Worm (Caenorhabditis elegans): ENCODE data around the gene col-40.
"Not testable (repeated sequence)": the region's sequence is repeated elsewhere in the genome, so short reads cannot be mapped to it uniquely, and the experiment has no call there.

col-40 gene

ce11 chrII:1071432-1071831 is 35.3 kb downstream of the col-40 start:
- TF ChIP-seq lsy-2 (tag; optimal IDR thresholded peaks at IDR 0.05) (peak; percentile 61), elt-1 (tag; optimal IDR thresholded peaks at IDR 0.05; ENCODE audit: borderline replicate concordance, insufficient read depth) (no peak)

- no peak for TF ChIP-seq unc-120 (tag; optimal IDR thresholded peaks at IDR 0.05; ENCODE audit: poor library complexity, severe bottlenecking)
- TF ChIP-seq lsy-2 (tag; optimal IDR thresholded peaks at IDR 0.05), result no peak
- TF ChIP-seq mab-5 (tag; optimal IDR thresholded peaks at IDR 0.05), result no peak
- no peak for TF ChIP-seq drap-1 (GFP tag; optimal IDR thresholded peaks at IDR 0.05)
- no peak for TF ChIP-seq nhr-2 (tag; optimal IDR thresholded peaks at IDR 0.05)
- no peak for TF ChIP-seq flh-1 (GFP tag; optimal IDR thresholded peaks at IDR 0.05)
- no peak for TF ChIP-seq ceh-83 (GFP tag; optimal IDR thresholded peaks at IDR 0.05)
- TF ChIP-seq elt-3 (tag; optimal IDR thresholded peaks at IDR 0.05), result no peak
- no peak for TF ChIP-seq ceh-39 (tag; optimal IDR thresholded peaks at IDR 0.05)
- no peak for TF ChIP-seq mep-1 (tag; optimal IDR thresholded peaks at IDR 0.05)
- TF ChIP-seq elt-1 (tag; optimal IDR thresholded peaks at IDR 0.05; ENCODE audit: borderline replicate concordance, insufficient read depth), result no peak
- TF ChIP-seq pha-4 (tag; optimal IDR thresholded peaks at IDR 0.05), result no peak
- TF ChIP-seq sptf-1 (tag; optimal IDR thresholded peaks at IDR 0.05), result no peak
- no peak for TF ChIP-seq nhr-237 (tag; optimal IDR thresholded peaks at IDR 0.05)
- TF ChIP-seq snpc-4 (tag; optimal IDR thresholded peaks at IDR 0.05), result no peak
- TF ChIP-seq ces-1 (GFP tag; optimal IDR thresholded peaks at IDR 0.05), result no peak
- no peak for TF ChIP-seq nhr-76 (tag; optimal IDR thresholded peaks at IDR 0.05)
- no peak for TF ChIP-seq hlh-1 (tag; optimal IDR thresholded peaks at IDR 0.05)
- TF ChIP-seq lin-13 (tag; optimal IDR thresholded peaks at IDR 0.05), result no peak
Measured at ce11 chrII:1070875-1071274, 35.9 kb downstream of the col-40 start, which contains the start of gene K02E7.12. K02E7.12 (plus strand) TSS chrII:1071175.

ce11 chrII:1066907-1067306 is 39.9 kb downstream of the col-40 start, which contains the start of gene K02E7.10:
K02E7.10 (minus strand) TSS chrII:1067007.
- TF ChIP-seq nhr-28 (tag; optimal IDR thresholded peaks at IDR 0.05) (no peak), pha-4 (tag; optimal IDR thresholded peaks at IDR 0.05) (no peak), mab-5 (tag; optimal IDR thresholded peaks at IDR 0.05) (no peak), sem-2 (GFP tag; optimal IDR thresholded peaks at IDR 0.05) (no peak), tbx-8 (GFP tag; optimal IDR thresholded peaks at IDR 0.05) (no peak), unc-39 (tag; optimal IDR thresholded peaks at IDR 0.05) (no peak), ceh-39 (tag; optimal IDR thresholded peaks at IDR 0.05) (no peak), hlh-1 (tag; optimal IDR thresholded peaks at IDR 0.05) (no peak), ceh-83 (GFP tag; optimal IDR thresholded peaks at IDR 0.05) (no peak), elt-1 (tag; optimal IDR thresholded peaks at IDR 0.05; ENCODE audit: borderline replicate concordance, insufficient read depth) (no peak), ham-2 (GFP tag; optimal IDR thresholded peaks at IDR 0.05) (no peak), lin-13 (tag; optimal IDR thresholded peaks at IDR 0.05) (no peak), lsy-2 (tag; optimal IDR thresholded peaks at IDR 0.05) (no peak)

- TF ChIP-seq ces-1 (GFP tag; optimal IDR thresholded peaks at IDR 0.05), result no peak
- TF ChIP-seq ceh-39 (tag; optimal IDR thresholded peaks at IDR 0.05), result no peak
- no peak for TF ChIP-seq nhr-76 (tag; optimal IDR thresholded peaks at IDR 0.05)
- no peak for TF ChIP-seq flh-1 (GFP tag; optimal IDR thresholded peaks at IDR 0.05)
- TF ChIP-seq mab-5 (tag; optimal IDR thresholded peaks at IDR 0.05), result no peak
- no peak for TF ChIP-seq blmp-1 (tag; optimal IDR thresholded peaks at IDR 0.05)
- no peak for TF ChIP-seq mls-2 (tag; optimal IDR thresholded peaks at IDR 0.05)
- no peak for TF ChIP-seq lin-13 (tag; optimal IDR thresholded peaks at IDR 0.05)
- no peak for TF ChIP-seq cnd-1 (tag; optimal IDR thresholded peaks at IDR 0.05)
- TF ChIP-seq nhr-2 (tag; optimal IDR thresholded peaks at IDR 0.05), result no peak
- no peak for TF ChIP-seq mep-1 (tag; optimal IDR thresholded peaks at IDR 0.05)
- TF ChIP-seq pha-4 (tag; optimal IDR thresholded peaks at IDR 0.05), result no peak
Measured at ce11 chrII:1063926-1064325, 42.8 kb downstream of the col-40 start.

- TF ChIP-seq M03D4.4, blmp-1, mep-1 (tag; optimal IDR thresholded peaks at IDR 0.05): not testable (repeated sequence)
Measured at ce11 chrII:1060702-1061101, 46.1 kb downstream of the col-40 start, which contains the start of gene btb-10. btb-10 (minus strand) TSS chrII:1060802.

- TF ChIP-seq mab-5 (tag; optimal IDR thresholded peaks at IDR 0.05) (no peak), hlh-1 (tag; optimal IDR thresholded peaks at IDR 0.05) (no peak), unc-62 (GFP tag; optimal IDR thresholded peaks at IDR 0.05) (no peak), snpc-4 (tag; optimal IDR thresholded peaks at IDR 0.05) (no peak), mls-2 (tag; optimal IDR thresholded peaks at IDR 0.05) (no peak), lsy-2 (tag; optimal IDR thresholded peaks at IDR 0.05) (no peak), elt-1 (tag; optimal IDR thresholded peaks at IDR 0.05; ENCODE audit: borderline replicate concordance, insufficient read depth) (no peak), zip-8 (tag; optimal IDR thresholded peaks at IDR 0.05) (no peak), nhr-12 (tag; optimal IDR thresholded peaks at IDR 0.05) (no peak), nhr-28 (tag; optimal IDR thresholded peaks at IDR 0.05) (no peak), bed-3 (GFP tag; optimal IDR thresholded peaks at IDR 0.05) (no peak), tbx-8 (GFP tag; optimal IDR thresholded peaks at IDR 0.05) (no peak)
Measured at ce11 chrII:1056844-1057243, 49.9 kb downstream of the col-40 start.
